Worm (Caenorhabditis elegans): ENCODE results near the gene txt-10.

Gene txt-10

DNA sequence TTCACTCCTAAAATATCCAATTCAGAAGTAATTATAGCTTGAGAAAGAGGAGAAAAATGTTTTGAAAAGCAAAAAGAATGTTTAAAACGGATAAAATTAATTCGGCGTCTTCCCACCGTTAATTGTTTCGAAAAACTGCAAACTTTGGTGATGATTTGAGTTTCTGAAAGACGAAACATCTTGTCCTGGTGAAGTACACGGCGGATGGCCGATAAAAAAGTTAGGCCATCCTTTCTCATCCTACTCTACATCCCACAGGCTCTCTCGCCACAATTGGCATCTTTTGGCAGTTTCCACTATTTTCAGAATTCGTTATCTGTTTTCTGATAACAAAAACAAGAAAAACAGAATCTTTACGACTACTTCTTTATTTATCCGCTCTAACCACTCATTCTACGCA, 6.7 kb downstream of the txt-10 start, which contains the start of the genes C35A5.8 and hda-11 (continued):
- TF ChIP-seq pha-4 (tag; optimal IDR thresholded peaks at IDR 0.05), result no peak
- TF ChIP-seq fkh-6 (tag; optimal IDR thresholded peaks at IDR 0.05), result peak; percentile 52
- no peak for TF ChIP-seq ceh-30 (tag; optimal IDR thresholded peaks at IDR 0.05)
- TF ChIP-seq ceh-14 (tag; optimal IDR thresholded peaks at IDR 0.05), result no peak
- TF ChIP-seq gmeb-2 (tag; optimal IDR thresholded peaks at IDR 0.05), result no peak
- no peak for TF ChIP-seq dmd-4 (tag; optimal IDR thresholded peaks at IDR 0.05; ENCODE audit: borderline replicate concordance)
- peak; percentile 15 for TF ChIP-seq ceh-19 (GFP tag; optimal IDR thresholded peaks at IDR 0.05)
- TF ChIP-seq ref-2 (tag; optimal IDR thresholded peaks at IDR 0.05), result peak; percentile 88
- no peak for TF ChIP-seq pag-3 (tag; optimal IDR thresholded peaks at IDR 0.05; ENCODE audit: borderline replicate concordance)
- peak; percentile 82 for TF ChIP-seq hlh-8 (tag; optimal IDR thresholded peaks at IDR 0.05)
- TF ChIP-seq C38D4.7 (GFP tag; optimal IDR thresholded peaks at IDR 0.05), result no peak
- peak; percentile 91 for TF ChIP-seq ceh-2 (tag; optimal IDR thresholded peaks at IDR 0.05)
- no peak for TF ChIP-seq fkh-10 (GFP tag; optimal IDR thresholded peaks at IDR 0.05)
- peak; percentile 7 for TF ChIP-seq hlh-6 (tag; optimal IDR thresholded peaks at IDR 0.05)
- TF ChIP-seq ceh-18 (tag; optimal IDR thresholded peaks at IDR 0.05), result peak; percentile 15
- TF ChIP-seq nhr-232 (tag; optimal IDR thresholded peaks at IDR 0.05), result no peak
- TF ChIP-seq ahr-1 (tag; optimal IDR thresholded peaks at IDR 0.05), result no peak
- TF ChIP-seq rnt-1 (tag; optimal IDR thresholded peaks at IDR 0.05), result peak; percentile 60
- no peak for TF ChIP-seq unc-3 (GFP tag; conservative IDR thresholded peaks at IDR 0.05)
- TF ChIP-seq unc-3 (tag; optimal IDR thresholded peaks at IDR 0.05), result no peak
- TF ChIP-seq syd-9 (tag; optimal IDR thresholded peaks at IDR 0.05), result no peak
- TF ChIP-seq ztf-16 (tag; optimal IDR thresholded peaks at IDR 0.05), result no peak
- no peak for TF ChIP-seq pax-1 (tag; optimal IDR thresholded peaks at IDR 0.05)
- no peak for TF ChIP-seq unc-86 (tag; optimal IDR thresholded peaks at IDR 0.05)
- TF ChIP-seq F13H6.1 (tag; optimal IDR thresholded peaks at IDR 0.05), result peak; percentile 65
- TF ChIP-seq madf-2 (tag; optimal IDR thresholded peaks at IDR 0.05), result no peak
- TF ChIP-seq che-1 (tag; optimal IDR thresholded peaks at IDR 0.05), result no peak
- TF ChIP-seq eyg-1 (tag; optimal IDR thresholded peaks at IDR 0.05), result no peak
- TF ChIP-seq pha-2 (tag; optimal IDR thresholded peaks at IDR 0.05), result no peak
- no peak for TF ChIP-seq pros-1 (tag; optimal IDR thresholded peaks at IDR 0.05)
- TF ChIP-seq ceh-24 (tag; optimal IDR thresholded peaks at IDR 0.05), result no peak
- TF ChIP-seq zip-5 (tag; optimal IDR thresholded peaks at IDR 0.05), result peak; percentile 62
- TF ChIP-seq ets-4 (tag; optimal IDR thresholded peaks at IDR 0.05), result peak; percentile 89
- TF ChIP-seq ceh-48 (tag; optimal IDR thresholded peaks at IDR 0.05), result no peak
- TF ChIP-seq Y22D7AL.16 (tag; optimal IDR thresholded peaks at IDR 0.05), result no peak
- no peak for TF ChIP-seq sox-4 (tag; optimal IDR thresholded peaks at IDR 0.05)
- no peak for TF ChIP-seq K09A11.1 (tag; optimal IDR thresholded peaks at IDR 0.05; ENCODE audit: insufficient read depth)
- TF ChIP-seq ceh-34 (tag; optimal IDR thresholded peaks at IDR 0.05), result peak; percentile 48

- TF ChIP-seq pat-9 (tag; optimal IDR thresholded peaks at IDR 0.05), result no peak
Measured at ce11 chrV:10516702-10517101, 15.9 kb downstream of the txt-10 start.

DNA sequence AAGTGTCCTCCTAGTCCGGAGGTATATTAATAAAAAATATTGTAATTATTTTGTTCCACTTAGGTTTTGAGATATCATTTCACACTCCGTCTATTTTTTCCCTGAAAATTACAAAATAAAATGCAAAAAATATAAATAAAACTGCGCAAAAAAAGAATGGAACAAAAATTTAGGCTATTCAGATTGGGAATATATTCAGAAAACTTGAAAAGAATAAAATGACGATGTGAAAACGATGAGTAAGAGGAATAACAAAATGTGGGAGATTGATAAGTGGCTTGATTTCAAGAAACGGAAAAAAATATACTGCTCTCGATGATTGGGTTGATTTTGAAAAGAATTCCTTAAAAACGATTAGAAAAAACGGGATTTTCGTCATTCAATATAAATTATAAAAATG, 18.4 kb downstream of the txt-10 start, which contains the start of gene dmsr-8:
dmsr-8 (minus strand) TSS at position 101 of the 400 bp plus-strand sequence.
- TF ChIP-seq hlh-8 (tag; optimal IDR thresholded peaks at IDR 0.05), result no peak
- no peak for TF ChIP-seq ceh-30 (tag; optimal IDR thresholded peaks at IDR 0.05)
- TF ChIP-seq gmeb-2 (tag; optimal IDR thresholded peaks at IDR 0.05), result no peak
- no peak for TF ChIP-seq sdc-2 (tag; optimal IDR thresholded peaks at IDR 0.05)
- no peak for TF ChIP-seq hlh-15 (tag; optimal IDR thresholded peaks at IDR 0.05)
- no peak for TF ChIP-seq ceh-34 (tag; optimal IDR thresholded peaks at IDR 0.05)
- TF ChIP-seq sox-2 (GFP tag; IDR thresholded peaks at IDR 0.05), result no peak
- TF ChIP-seq rnt-1 (tag; optimal IDR thresholded peaks at IDR 0.05), result no peak
- TF ChIP-seq unc-86 (tag; optimal IDR thresholded peaks at IDR 0.05), result no peak
- TF ChIP-seq tbx-2 (tag; optimal IDR thresholded peaks at IDR 0.05), result no peak
- no peak for TF ChIP-seq ceh-31 (tag; optimal IDR thresholded peaks at IDR 0.05)
- TF ChIP-seq unc-42 (tag; optimal IDR thresholded peaks at IDR 0.05), result no peak
- TF ChIP-seq pros-1 (tag; optimal IDR thresholded peaks at IDR 0.05), result no peak
- no peak for TF ChIP-seq madf-2 (tag; optimal IDR thresholded peaks at IDR 0.05)
- TF ChIP-seq ceh-18 (tag; optimal IDR thresholded peaks at IDR 0.05), result no peak
- TF ChIP-seq ceh-19 (GFP tag; optimal IDR thresholded peaks at IDR 0.05), result no peak
- TF ChIP-seq C08G9.2 (tag; optimal IDR thresholded peaks at IDR 0.05), result no peak
